Fruit fly (Drosophila melanogaster) whole organism, embryonic: Measurements from ENCODE around the gene CG34039.

ENCODE experiments used
- CG1529 ChIP-seq: fragments of 200-800 bp; sonication (Bioruptor generic); optimal IDR thresholded peaks from 3 replicates; lab custom pipeline; 2018; ENCODE audit warnings: missing biosample characterization, missing genetic modification characterization
- CG16815 ChIP-seq: fragments of 200-800 bp; sonication (Bioruptor generic); optimal IDR thresholded peaks from 3 replicates; lab custom pipeline; 2017; ENCODE audit warnings: missing biosample characterization, mild to moderate bottlenecking, missing genetic modification characterization
- NfI ChIP-seq: fragments of 200-800 bp; sonication (Bioruptor generic); optimal IDR thresholded peaks from 3 replicates; lab custom pipeline; 2018; ENCODE audit warnings: missing biosample characterization, mild to moderate bottlenecking, missing genetic modification characterization, moderate library complexity
- Rfx ChIP-seq: fragments of 200-800 bp; sonication (Bioruptor generic); IDR thresholded peaks from 2 replicates; pipeline ENCODE4 v1.3.6; 2022; ENCODE audit warnings: missing biosample characterization, missing genetic modification characterization
- luna ChIP-seq: fragments of 200-800 bp; sonication (Bioruptor generic); optimal IDR thresholded peaks from 2 replicates; lab custom pipeline; 2016; ENCODE audit warnings: missing biosample characterization, missing genetic modification characterization
- nau ChIP-seq: fragments of 200-800 bp; sonication (Bioruptor generic); optimal IDR thresholded peaks from 3 replicates; lab custom pipeline; 2017; ENCODE audit warnings: missing biosample characterization, mild to moderate bottlenecking, missing genetic modification characterization, missing genetic modification reagents

- TF ChIP-seq CG16815 (GFP tag; lab: Kevin White, UChicago), result no peak
- no peak for TF ChIP-seq NfI (GFP tag; lab: Kevin White, UChicago)
- TF ChIP-seq luna (GFP tag; lab: Kevin White, UChicago), result no peak
- TF ChIP-seq CG1529 (GFP tag; lab: Kevin White, UChicago), result no peak
- TF ChIP-seq nau (GFP tag; lab: Kevin White, UChicago), result no peak
- no peak for TF ChIP-seq Rfx
These were observed 45.5 kb downstream of the CG34039 start for dm6 chr3L:14605291-14605690.
